Worm (Caenorhabditis elegans) whole organism, L4/young adult: ENCODE measurements around the gene Y59A8B.25.

Experiments
- W03F9.2 ChIP-seq: fragments of 150-350 bp; optimal IDR thresholded peaks from 2 replicates; lab custom pipeline; 2014; ENCODE audit warnings: missing biosample characterization, missing genetic modification characterization
- him-1 ChIP-seq: sonication (generic microtip); optimal IDR thresholded peaks from 2 replicates; lab custom pipeline; 2016; ENCODE audit warnings: missing genotype, missing genetic modification reagents, missing genetic modification characterization, missing compliant biosample characterization

DNA sequence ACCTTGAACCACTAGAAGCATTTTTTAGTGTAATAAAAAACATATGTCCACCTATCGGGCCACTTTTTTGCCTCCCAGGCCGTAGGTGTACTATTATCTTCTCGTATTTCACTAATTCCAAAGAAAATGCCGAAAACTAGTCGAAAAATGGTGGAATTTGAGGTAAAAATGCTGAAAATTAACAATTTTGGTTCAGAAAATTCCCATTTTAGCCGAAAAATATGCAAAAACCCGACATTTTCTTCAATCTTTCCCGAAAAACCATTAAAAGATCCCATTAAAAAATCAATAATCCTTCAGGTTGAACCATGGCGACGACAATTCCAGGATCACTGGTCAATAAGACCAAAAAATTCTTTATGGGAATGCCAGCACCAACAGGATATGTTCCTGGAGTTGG lies 33.0 kb downstream of the Y59A8B.25 start, which contains the start of gene prp-6:
- TF ChIP-seq him-1 (tag; lab: Kevin White, UChicago) (no peak), W03F9.2 (no peak)
